Worm (Caenorhabditis elegans): ENCODE data around the gene txt-17.

Gene txt-17

DNA sequence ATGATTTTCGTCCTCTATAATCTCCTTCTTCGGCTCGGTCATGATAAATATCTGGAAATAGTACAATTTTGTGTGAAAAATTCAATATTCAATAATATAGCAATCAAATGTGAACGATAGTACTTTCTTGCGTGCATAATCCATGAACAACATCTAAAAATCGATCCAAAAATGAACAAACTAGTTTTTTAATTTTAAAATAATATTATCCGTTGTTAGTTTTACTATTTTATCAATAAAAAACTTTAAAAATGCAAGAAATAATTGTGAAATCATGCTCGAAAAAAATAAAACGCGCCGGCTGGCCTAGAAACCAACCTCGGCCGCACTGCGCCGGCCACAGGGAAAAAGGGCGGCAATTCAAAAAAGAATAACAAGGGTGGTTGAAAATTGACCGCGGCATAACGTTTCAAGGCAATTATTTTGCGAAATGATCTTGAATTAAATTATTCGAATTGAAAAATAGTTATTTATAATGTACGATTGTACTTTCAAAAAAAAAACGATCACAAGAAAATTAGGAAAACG lies 31.7 kb upstream of the txt-17 start, which contains the start of gene mys-1:
Gene mys-1 (minus strand): TSS at position 51 of the 528 bp plus-strand sequence.
- TF ChIP-seq snpc-4 (tag; optimal IDR thresholded peaks at IDR 0.05) (peak; percentile 57), pha-4 (tag; optimal IDR thresholded peaks at IDR 0.05) (peak; percentile 50), mdl-1 (tag; optimal IDR thresholded peaks at IDR 0.05) (no peak), lin-15B (tag; optimal IDR thresholded peaks at IDR 0.05) (peak; percentile 65), nhr-23 (tag; optimal IDR thresholded peaks at IDR 0.05) (peak; percentile 64), mml-1 (tag; optimal IDR thresholded peaks at IDR 0.05) (no peak), hmg-11 (tag; optimal IDR thresholded peaks at IDR 0.05) (peak; percentile 65), nfya-1 (tag; optimal IDR thresholded peaks at IDR 0.05; ENCODE audit: insufficient read depth) (peak; percentile 49), nhr-43 (tag; optimal IDR thresholded peaks at IDR 0.05; ENCODE audit: poor library complexity, severe bottlenecking) (peak; percentile 55), lsy-12 (tag; optimal IDR thresholded peaks at IDR 0.05) (no peak), fkh-2 (tag; optimal IDR thresholded peaks at IDR 0.05) (no peak), lin-39 (tag; optimal IDR thresholded peaks at IDR 0.05) (peak; percentile 5)

DNA sequence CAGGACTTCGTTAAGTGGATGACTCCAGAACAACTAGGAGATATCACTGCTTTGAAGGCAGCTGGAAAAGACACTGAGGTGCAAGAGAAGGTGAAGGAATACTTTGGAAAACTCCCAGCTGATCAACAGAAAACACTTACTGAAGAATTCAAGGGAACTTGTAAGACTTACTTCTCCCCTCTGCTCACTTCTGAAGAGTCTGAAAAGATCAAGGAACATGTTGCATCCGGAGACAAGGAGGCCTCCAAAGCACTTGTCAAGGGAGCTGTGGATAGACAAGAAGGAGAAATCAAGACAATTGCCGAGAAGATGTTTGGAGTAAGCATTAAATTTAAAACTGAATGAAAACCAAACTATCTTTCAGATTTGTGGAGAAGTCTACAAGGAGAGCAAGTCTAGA lies 26.4 kb upstream of the txt-17 start:
- TF ChIP-seq R02D3.7 (tag; optimal IDR thresholded peaks at IDR 0.05) (no peak), hmg-11 (tag; optimal IDR thresholded peaks at IDR 0.05) (no peak), nhr-76 (tag; optimal IDR thresholded peaks at IDR 0.05) (no peak), ceh-9 (tag; optimal IDR thresholded peaks at IDR 0.05) (no peak), ceh-28 (tag; optimal IDR thresholded peaks at IDR 0.05) (no peak), sea-2 (GFP tag; optimal IDR thresholded peaks at IDR 0.05) (no peak), nhr-23 (tag; optimal IDR thresholded peaks at IDR 0.05) (no peak), mml-1 (tag; optimal IDR thresholded peaks at IDR 0.05) (no peak), lsy-12 (tag; optimal IDR thresholded peaks at IDR 0.05) (no peak), nhr-28 (tag; optimal IDR thresholded peaks at IDR 0.05) (no peak), pqm-1 (tag; optimal IDR thresholded peaks at IDR 0.05) (no peak), nhr-11 (tag; optimal IDR thresholded peaks at IDR 0.05) (no peak)

DNA sequence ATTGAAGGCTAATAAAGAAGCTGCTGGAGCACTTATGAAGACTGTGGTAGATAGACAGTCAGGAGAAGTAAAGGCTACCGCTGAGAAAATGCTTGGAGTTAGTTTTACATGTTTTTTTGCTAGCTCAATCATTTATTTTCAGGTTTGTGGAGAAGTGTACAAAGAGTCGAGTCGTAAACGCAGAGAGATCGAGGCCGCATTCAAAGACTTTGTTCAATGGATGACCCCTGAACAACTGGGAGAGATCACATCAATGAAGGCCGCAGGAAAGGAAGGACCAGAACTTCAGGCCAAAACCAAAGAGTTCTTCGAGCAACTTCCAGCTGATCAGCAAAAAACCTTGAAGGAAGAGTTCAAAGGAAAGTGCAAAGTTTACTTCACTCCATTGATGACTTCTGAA lies 25.8 kb upstream of the txt-17 start:
- TF ChIP-seq ama-1 (optimal IDR thresholded peaks at IDR 0.05), result no peak
- TF ChIP-seq nhr-12 (tag; optimal IDR thresholded peaks at IDR 0.05), result no peak
- TF ChIP-seq ceh-16 (tag; optimal IDR thresholded peaks at IDR 0.05), result no peak

DNA sequence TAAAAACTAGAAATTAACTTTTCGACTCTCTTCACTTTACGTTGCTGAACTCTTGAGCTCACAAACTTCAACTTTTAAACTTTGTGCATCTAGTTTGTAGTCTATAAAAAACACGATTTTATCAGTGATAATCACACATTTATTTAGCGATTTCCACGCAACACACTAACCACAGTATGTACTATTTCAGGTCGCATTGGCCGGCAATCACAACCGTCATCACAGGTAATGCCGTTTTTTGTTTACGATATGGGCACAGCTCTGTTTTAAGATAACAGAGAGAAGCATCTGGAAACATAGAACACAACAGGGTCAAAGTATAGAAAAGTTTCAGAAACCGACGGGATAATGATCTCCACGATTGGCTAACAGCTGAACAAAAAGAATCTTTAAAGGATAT lies 23.2 kb upstream of the txt-17 start:
- TF ChIP-seq elt-2 (tag; optimal IDR thresholded peaks at IDR 0.05), result peak; percentile 88
- no peak for TF ChIP-seq ceh-82 (tag; optimal IDR thresholded peaks at IDR 0.05)
- TF ChIP-seq pqm-1 (tag; optimal IDR thresholded peaks at IDR 0.05), result peak; percentile 76
- TF ChIP-seq pha-4 (tag; optimal IDR thresholded peaks at IDR 0.05), result peak; percentile 51

DNA sequence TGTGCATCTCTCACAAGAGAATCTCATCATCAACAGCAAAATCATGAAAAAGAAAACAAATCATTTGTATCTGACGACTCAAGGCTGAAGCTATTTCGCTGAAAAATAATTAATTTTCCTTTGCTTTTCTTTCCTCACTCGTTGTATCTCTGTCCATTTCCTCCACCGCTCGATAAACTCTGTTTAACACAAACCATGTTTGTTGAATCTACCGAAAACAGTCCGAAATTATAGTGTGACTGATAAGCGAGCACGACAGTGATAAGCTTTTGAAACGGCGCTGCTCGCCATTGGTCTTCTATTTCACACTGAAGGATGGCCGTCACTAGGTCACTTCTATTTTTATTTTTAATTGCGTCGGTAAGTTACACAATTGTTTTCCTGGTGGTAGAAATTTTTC lies 22.6 kb upstream of the txt-17 start, which contains the start of gene npa-1:
Gene npa-1 (plus strand): TSS at position 142 of the 400 bp plus-strand sequence.
- TF ChIP-seq nhr-28 (tag; optimal IDR thresholded peaks at IDR 0.05), result no peak
- TF ChIP-seq elt-2 (tag; optimal IDR thresholded peaks at IDR 0.05), result peak; percentile 48
- TF ChIP-seq nhr-67 (tag; optimal IDR thresholded peaks at IDR 0.05), result no peak
- no peak for TF ChIP-seq tbx-2 (tag; optimal IDR thresholded peaks at IDR 0.05)
- peak; percentile 63 for TF ChIP-seq pqm-1 (tag; optimal IDR thresholded peaks at IDR 0.05)
- TF ChIP-seq lsy-12 (tag; optimal IDR thresholded peaks at IDR 0.05), result no peak
- TF ChIP-seq unc-39 (tag; optimal IDR thresholded peaks at IDR 0.05), result no peak

DNA sequence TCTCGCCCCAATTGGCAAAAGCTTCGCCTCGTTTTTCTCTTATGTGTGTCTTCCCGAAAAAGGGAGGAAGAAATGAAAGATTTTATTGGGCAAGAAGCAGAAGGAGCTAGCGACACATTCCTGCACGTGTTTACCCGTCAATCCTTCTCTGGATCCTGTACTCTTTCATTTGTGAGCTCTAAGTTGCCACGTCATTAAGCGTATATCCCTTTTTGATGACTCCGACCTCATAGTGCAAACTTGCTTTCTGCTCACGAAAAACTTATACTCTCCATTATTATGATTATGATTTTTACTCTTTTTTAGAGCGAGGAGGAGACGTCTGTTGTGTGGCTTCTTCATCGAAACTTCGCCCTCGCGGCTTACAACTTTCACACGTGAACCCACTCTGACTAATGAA lies 19.3 kb upstream of the txt-17 start, which contains the start of gene F27B10.1:
Gene F27B10.1 (plus strand): TSS at position 301 of the 400 bp plus-strand sequence.
- TF ChIP-seq ceh-28 (tag; optimal IDR thresholded peaks at IDR 0.05) (no peak), daf-12 (tag; optimal IDR thresholded peaks at IDR 0.05) (no peak), mml-1 (tag; optimal IDR thresholded peaks at IDR 0.05) (no peak), ceh-16 (tag; optimal IDR thresholded peaks at IDR 0.05) (no peak), tbx-2 (tag; optimal IDR thresholded peaks at IDR 0.05) (no peak), egl-5 (tag; optimal IDR thresholded peaks at IDR 0.05) (no peak), egl-27 (tag; optimal IDR thresholded peaks at IDR 0.05) (no peak), elt-3 (tag; optimal IDR thresholded peaks at IDR 0.05) (no peak), nhr-77 (tag; optimal IDR thresholded peaks at IDR 0.05) (no peak), ztf-11 (tag; optimal IDR thresholded peaks at IDR 0.05) (no peak), elt-1 (tag; optimal IDR thresholded peaks at IDR 0.05) (no peak), elt-2 (tag; optimal IDR thresholded peaks at IDR 0.05) (no peak), nhr-43 (tag; optimal IDR thresholded peaks at IDR 0.05; ENCODE audit: poor library complexity, severe bottlenecking) (no peak), zag-1 (tag; optimal IDR thresholded peaks at IDR 0.05) (no peak), nhr-67 (tag; optimal IDR thresholded peaks at IDR 0.05) (no peak)
